Fruit fly (Drosophila melanogaster): ENCODE data around the gene lili.

- TF ChIP-seq Myc (optimal IDR thresholded peaks at IDR 0.05) (no peak), h (optimal IDR thresholded peaks at IDR 0.05) (no peak), ttk (optimal IDR thresholded peaks at IDR 0.05) (no peak)
Observed at dm6 chr3R:24807321-24807720, 6.5 kb downstream of the lili start, which contains the start of gene CG6980.

All from Kc167 (cell line).